Worm (Caenorhabditis elegans) whole organism, L4/young adult: ENCODE data around the gene srj-54.

Experiments used
- W03F9.2 ChIP-seq: fragments of 150-350 bp; optimal IDR thresholded peaks from 2 replicates; lab custom pipeline; 2014; ENCODE audit warnings: missing biosample characterization, missing genetic modification characterization
- dao-5 ChIP-seq: sonication (generic microtip); optimal IDR thresholded peaks from 2 replicates; lab custom pipeline; 2016; ENCODE audit warnings: missing genotype, missing genetic modification characterization, moderate library complexity, missing compliant biosample characterization
- him-1 ChIP-seq: sonication (generic microtip); optimal IDR thresholded peaks from 2 replicates; lab custom pipeline; 2016; ENCODE audit warnings: missing genotype, missing genetic modification reagents, missing genetic modification characterization, missing compliant biosample characterization

DNA sequence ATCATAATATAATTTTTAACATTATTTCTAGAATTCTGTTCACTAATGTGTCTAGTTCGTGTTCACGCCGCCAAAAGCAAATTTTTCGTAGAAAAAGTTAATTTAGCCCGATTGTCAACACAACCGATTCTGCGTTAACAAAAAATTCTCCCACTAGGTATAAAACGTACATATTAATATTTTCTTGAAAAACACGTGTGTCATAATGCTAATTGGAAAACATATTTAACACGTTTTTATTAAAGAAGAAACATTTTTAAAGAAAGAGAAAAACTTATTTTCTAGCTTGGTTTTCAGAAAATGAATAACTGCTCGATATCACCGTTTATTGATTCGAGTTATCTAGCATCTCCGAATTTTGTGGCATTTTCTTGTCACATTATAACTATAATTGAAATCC is 10.5 kb upstream of the srj-54 start, which contains the start of gene srh-243:
- TF ChIP-seq W03F9.2 (no peak), him-1 (tag; lab: Kevin White, UChicago) (no peak), dao-5 (tag; lab: Kevin White, UChicago) (no peak)
